Fruit fly (Drosophila melanogaster) whole organism, embryonic: Measurements from ENCODE around the gene CG12057.
A peak's percentile ranks its signal among the peaks of the same experiment; 100 is the strongest.

Experiments used
- Atf-2 ChIP-seq: fragments of 200-800 bp; sonication (Bioruptor generic); optimal IDR thresholded peaks from 2 replicates; lab custom pipeline; 2016; ENCODE audit warnings: missing biosample characterization, missing genetic modification characterization
- Blimp-1 ChIP-seq: fragments of 200-800 bp; sonication (Bioruptor generic); optimal IDR thresholded peaks from 3 replicates; lab custom pipeline; 2018; ENCODE audit warnings: missing biosample characterization, missing genetic modification characterization, mild to moderate bottlenecking, moderate library complexity, missing genetic modification reagents
- CG10565 ChIP-seq: fragments of 200-800 bp; sonication (Bioruptor generic); optimal IDR thresholded peaks from 3 replicates; lab custom pipeline; 2016; ENCODE audit warnings: missing biosample characterization, mild to moderate bottlenecking, missing genetic modification characterization
- CG11695 ChIP-seq: fragments of 200-800 bp; sonication (Bioruptor generic); IDR thresholded peaks from 3 replicates; pipeline ENCODE4 v1.3.6; 2022; ENCODE audit warnings: missing biosample characterization, missing genetic modification characterization
- CG12391 ChIP-seq: fragments of 200-800 bp; sonication (Bioruptor generic); optimal IDR thresholded peaks from 3 replicates; lab custom pipeline; 2018; ENCODE audit warnings: missing biosample characterization, mild to moderate bottlenecking, missing genetic modification characterization, moderate library complexity
- CG12769 ChIP-seq: fragments of 200-800 bp; sonication (Bioruptor generic); optimal IDR thresholded peaks from 2 replicates; lab custom pipeline; 2019; ENCODE audit warnings: missing biosample characterization, mild to moderate bottlenecking, missing genetic modification characterization, moderate library complexity
- CG14014 ChIP-seq: fragments of 200-800 bp; sonication (Bioruptor generic); IDR thresholded peaks from 2 replicates; pipeline ENCODE4 v1.3.6; 2022; ENCODE audit warnings: missing biosample characterization, missing genetic modification characterization
- CG14667 ChIP-seq: fragments of 200-800 bp; sonication (Bioruptor generic); IDR thresholded peaks from 2 replicates; pipeline ENCODE4 v1.3.6; 2022; ENCODE audit warnings: missing biosample characterization, missing genetic modification characterization
- CG30020 ChIP-seq: fragments of 200-800 bp; optimal IDR thresholded peaks from 2 replicates; lab custom pipeline; 2019; ENCODE audit warnings: missing biosample characterization, mild to moderate bottlenecking, missing genetic modification characterization, moderate library complexity
- CG30403 ChIP-seq: fragments of 200-800 bp; sonication (Bioruptor generic); optimal IDR thresholded peaks from 3 replicates; lab custom pipeline; 2016; ENCODE audit warnings: missing biosample characterization, missing genetic modification characterization
- CG3065 ChIP-seq: fragments of 200-800 bp; sonication (Bioruptor generic); optimal IDR thresholded peaks from 2 replicates; lab custom pipeline; 2016; ENCODE audit warnings: missing biosample characterization, missing genetic modification characterization
- CG31441 ChIP-seq: fragments of 200-800 bp; sonication (Bioruptor generic); IDR thresholded peaks from 2 replicates; pipeline ENCODE4 v1.3.6; 2022; ENCODE audit warnings: missing biosample characterization, missing genetic modification characterization
- CG32767 ChIP-seq: fragments of 200-800 bp; sonication (Bioruptor generic); IDR thresholded peaks from 2 replicates; pipeline ENCODE4 v1.3.6; 2022; ENCODE audit warnings: missing biosample characterization, missing genetic modification characterization
- CG33213 ChIP-seq: fragments of 200-800 bp; sonication (Bioruptor generic); optimal IDR thresholded peaks from 3 replicates; lab custom pipeline; 2016; ENCODE audit warnings: missing biosample characterization, missing genetic modification characterization
- CG34376 ChIP-seq: fragments of 200-800 bp; sonication (Bioruptor generic); optimal IDR thresholded peaks from 2 replicates; lab custom pipeline; 2018; ENCODE audit warnings: missing biosample characterization, mild to moderate bottlenecking, missing genetic modification characterization
- CG4820 ChIP-seq: fragments of 200-800 bp; sonication (Bioruptor generic); optimal IDR thresholded peaks from 3 replicates; lab custom pipeline; 2016; ENCODE audit warnings: missing biosample characterization, missing genetic modification characterization
- CG9797 ChIP-seq: fragments of 200-800 bp; sonication (Bioruptor generic); optimal IDR thresholded peaks from 3 replicates; lab custom pipeline; 2018; ENCODE audit warnings: missing biosample characterization, mild to moderate bottlenecking, missing genetic modification characterization
- CG9932 ChIP-seq: fragments of 200-800 bp; sonication (Bioruptor generic); IDR thresholded peaks from 2 replicates; pipeline ENCODE4 v1.3.6; 2022; ENCODE audit warnings: missing biosample characterization, missing genetic modification characterization
- Dad ChIP-seq: fragments of 200-800 bp; sonication (Bioruptor generic); optimal IDR thresholded peaks from 3 replicates; lab custom pipeline; 2016; ENCODE audit warnings: missing biosample characterization, missing genetic modification characterization
- Dip3 ChIP-seq: fragments of 200-800 bp; sonication (Bioruptor generic); optimal IDR thresholded peaks from 3 replicates; lab custom pipeline; 2016; ENCODE audit warnings: missing biosample characterization, missing genetic modification characterization
- Doc3 ChIP-seq: fragments of 200-800 bp; sonication (Bioruptor generic); IDR thresholded peaks from 3 replicates; pipeline ENCODE4 v1.3.6; 2022; ENCODE audit warnings: missing biosample characterization, missing genetic modification characterization; ENCODE audit not compliant: partially characterized antibody
- Dp ChIP-seq: fragments of 200-800 bp; sonication (Bioruptor generic); optimal IDR thresholded peaks from 2 replicates; lab custom pipeline; 2018; ENCODE audit warnings: missing biosample characterization, mild to moderate bottlenecking, missing genetic modification characterization, moderate library complexity
- Fer1 ChIP-seq: fragments of 200-800 bp; sonication (Bioruptor generic); optimal IDR thresholded peaks from 2 replicates; lab custom pipeline; 2017; ENCODE audit warnings: missing biosample characterization, mild to moderate bottlenecking, missing genetic modification characterization
- Hey ChIP-seq: fragments of 200-800 bp; sonication (Bioruptor generic); optimal IDR thresholded peaks from 3 replicates; lab custom pipeline; 2018; ENCODE audit warnings: missing biosample characterization, mild to moderate bottlenecking, missing genetic modification characterization
- Hsf ChIP-seq: fragments of 200-800 bp; sonication (Bioruptor generic); optimal IDR thresholded peaks from 3 replicates; lab custom pipeline; 2016; ENCODE audit warnings: missing biosample characterization, missing genetic modification characterization
- Neu2 ChIP-seq: fragments of 200-800 bp; sonication (Bioruptor generic); optimal IDR thresholded peaks from 3 replicates; lab custom pipeline; 2016; ENCODE audit warnings: missing biosample characterization, missing genetic modification characterization, borderline replicate concordance
- Nf-YB ChIP-seq: fragments of 200-800 bp; sonication (Bioruptor generic); optimal IDR thresholded peaks from 3 replicates; lab custom pipeline; 2019; ENCODE audit warnings: missing biosample characterization, mild to moderate bottlenecking, missing genetic modification characterization, moderate library complexity
- Pdp1 ChIP-seq, 2 experiments: fragments of 200-800 bp; sonication (Bioruptor generic); optimal IDR thresholded peaks; 3 replicates each; lab custom pipeline; 2016; ENCODE audit warnings: missing biosample characterization in 2 of 2, missing genetic modification characterization in 2 of 2, mild to moderate bottlenecking in 1 of 2, moderate library complexity in 1 of 2
- bab2 ChIP-seq: fragments of 200-800 bp; sonication (Bioruptor generic); optimal IDR thresholded peaks from 2 replicates; lab custom pipeline; 2016; ENCODE audit warnings: missing biosample characterization, missing genetic modification characterization
- chif ChIP-seq, 2 experiments: fragments of 200-800 bp; sonication (Bioruptor generic); optimal IDR thresholded peaks; 3 replicates each; lab custom pipeline; 2016; ENCODE audit warnings: missing biosample characterization in 2 of 2, missing genetic modification characterization in 2 of 2
- chinmo ChIP-seq: fragments of 200-800 bp; sonication (Bioruptor generic); IDR thresholded peaks from 4 replicates; pipeline ENCODE4 v1.3.6; 2022; ENCODE audit warnings: missing biosample characterization, missing genetic modification characterization; ENCODE audit not compliant: partially characterized antibody
- chm ChIP-seq: fragments of 200-800 bp; sonication (Bioruptor generic); IDR thresholded peaks from 2 replicates; pipeline ENCODE4 v1.3.6; 2022; ENCODE audit warnings: missing biosample characterization, missing genetic modification characterization
- chn ChIP-seq: fragments of 200-800 bp; sonication (Bioruptor generic); optimal IDR thresholded peaks from 2 replicates; lab custom pipeline; 2016; ENCODE audit warnings: missing biosample characterization, missing genetic modification characterization
- corto ChIP-seq: fragments of 200-800 bp; sonication (Bioruptor generic); optimal IDR thresholded peaks from 2 replicates; lab custom pipeline; 2016; ENCODE audit warnings: missing biosample characterization, mild to moderate bottlenecking, missing genetic modification characterization, moderate library complexity
- cwo ChIP-seq: fragments of 200-800 bp; sonication (Bioruptor generic); optimal IDR thresholded peaks from 3 replicates; lab custom pipeline; 2017; ENCODE audit warnings: missing biosample characterization, missing genetic modification characterization, mild to moderate bottlenecking, moderate library complexity, missing genetic modification reagents
- ems ChIP-seq: fragments of 200-800 bp; sonication (Bioruptor generic); optimal IDR thresholded peaks from 3 replicates; lab custom pipeline; 2016; ENCODE audit warnings: missing biosample characterization, missing genetic modification characterization
- exex ChIP-seq: fragments of 200-800 bp; sonication (Bioruptor generic); optimal IDR thresholded peaks from 4 replicates; lab custom pipeline; 2018; ENCODE audit warnings: missing biosample characterization, mild to moderate bottlenecking, missing genetic modification characterization, moderate library complexity
- grn ChIP-seq: fragments of 200-800 bp; sonication (Bioruptor generic); optimal IDR thresholded peaks from 3 replicates; lab custom pipeline; 2017; ENCODE audit warnings: missing biosample characterization, missing genetic modification characterization
- gsb ChIP-seq: fragments of 200-800 bp; sonication (Bioruptor generic); IDR thresholded peaks from 2 replicates; pipeline ENCODE4 v1.3.6; 2022; ENCODE audit warnings: missing biosample characterization, missing genetic modification characterization
- kay ChIP-seq: fragments of 200-800 bp; sonication (Bioruptor generic); optimal IDR thresholded peaks from 2 replicates; lab custom pipeline; 2016; ENCODE audit warnings: missing biosample characterization, missing genetic modification characterization
- mirr ChIP-seq: fragments of 200-800 bp; sonication (Bioruptor generic); optimal IDR thresholded peaks from 3 replicates; lab custom pipeline; 2018; ENCODE audit warnings: missing biosample characterization, mild to moderate bottlenecking, missing genetic modification characterization
- nerfin-1 ChIP-seq: fragments of 200-800 bp; sonication (Bioruptor generic); optimal IDR thresholded peaks from 3 replicates; lab custom pipeline; 2019; ENCODE audit warnings: missing biosample characterization, mild to moderate bottlenecking, missing genetic modification characterization, moderate library complexity
- oc ChIP-seq: fragments of 200-800 bp; sonication (Bioruptor generic); optimal IDR thresholded peaks from 2 replicates; lab custom pipeline; 2018; ENCODE audit warnings: missing biosample characterization, mild to moderate bottlenecking, missing genetic modification characterization, moderate library complexity
- phol ChIP-seq: fragments of 200-800 bp; sonication (Bioruptor generic); optimal IDR thresholded peaks from 3 replicates; lab custom pipeline; 2018; ENCODE audit warnings: missing biosample characterization, mild to moderate bottlenecking, missing genetic modification characterization, moderate library complexity
- sc ChIP-seq, 3 experiments: fragments of >200 bp in 2 of 3; fragments of 200-800 bp in 1 of 3; sonication (Bioruptor generic) in 1 of 3; optimal IDR thresholded peaks; 2 replicates in 2 of 3; 3 replicates in 1 of 3; lab custom pipeline; 2017; ENCODE audit warnings: mild to moderate bottlenecking in 1 of 3, missing biosample characterization in 1 of 3, missing genetic modification characterization in 1 of 3, missing genetic modification reagents in 1 of 3
- scrt ChIP-seq: fragments of 200-800 bp; sonication (Bioruptor generic); optimal IDR thresholded peaks from 2 replicates; lab custom pipeline; 2018; ENCODE audit warnings: missing biosample characterization, mild to moderate bottlenecking, missing genetic modification characterization, moderate library complexity
- sug ChIP-seq: fragments of 200-800 bp; optimal IDR thresholded peaks from 2 replicates; lab custom pipeline; 2019; ENCODE audit warnings: missing biosample characterization, mild to moderate bottlenecking, missing genetic modification characterization, moderate library complexity
- tna ChIP-seq: fragments of 200-800 bp; sonication (Bioruptor generic); IDR thresholded peaks from 2 replicates; pipeline ENCODE4 v1.3.6; 2022; ENCODE audit warnings: missing biosample characterization, missing genetic modification characterization; ENCODE audit not compliant: partially characterized antibody
- trh ChIP-seq: fragments of 200-800 bp; sonication (Bioruptor generic); optimal IDR thresholded peaks from 2 replicates; lab custom pipeline; 2016; ENCODE audit warnings: missing biosample characterization, missing genetic modification characterization
- tx ChIP-seq: fragments of 200-800 bp; sonication (Bioruptor generic); optimal IDR thresholded peaks from 2 replicates; lab custom pipeline; 2016; ENCODE audit warnings: missing biosample characterization, missing genetic modification characterization

The CG12057 gene

dm6 chrX:9196362-9196761 lies 4.9 kb downstream of the CG12057 start, which contains the start of gene CG12118 (continued):
- TF ChIP-seq oc (tag; lab: Kevin White, UChicago) (peak; percentile 54), bab2 (peak; percentile 40), chm (GFP tag; lab: Robert Waterston, UW) (peak; percentile 92), CG12391 (peak; percentile 91), CG9932 (GFP tag; lab: Robert Waterston, UW) (peak; percentile 89), scrt (GFP tag; lab: Kevin White, UChicago) (peak; percentile 43), CG32767 (peak; percentile 68; the same call in 1 of the 2 replicates), chn (GFP tag; lab: Kevin White, UChicago) (peak; percentile 57), CG33213 (GFP tag; lab: Kevin White, UChicago) (no peak), CG14014 (GFP tag; lab: Robert Waterston, UW) (peak; percentile 52; the same call in 1 of the 2 replicates), CG14667 (GFP tag; lab: Robert Waterston, UW) (peak; percentile 57; the same call in 1 of the 2 replicates), sc (optimal IDR thresholded peaks at IDR 0.05; lab: Kevin White, UChicago) (no peak), sc (GFP tag; optimal IDR thresholded peaks at IDR 0.05; lab: Kevin White, UChicago) (peak; percentile 46), Fer1 (GFP tag; lab: Kevin White, UChicago) (peak; percentile 70), Dip3 (GFP tag; lab: Kevin White, UChicago) (peak; percentile 35), trh (GFP tag; lab: Kevin White, UChicago) (peak; percentile 79), CG30020 (peak; percentile 41), Doc3 (peak; percentile 95), Neu2 (GFP tag; lab: Kevin White, UChicago) (no peak), corto (GFP tag; lab: Kevin White, UChicago) (peak; percentile 68), CG9797 (peak; percentile 2), CG11695 (GFP tag; lab: Robert Waterston, UW) (peak; percentile 67; the same call in 2 of the 3 replicates), Dp (GFP tag; lab: Kevin White, UChicago) (peak; percentile 87), CG30403 (peak; percentile 92), tx (GFP tag; lab: Kevin White, UChicago) (peak; percentile 12), Blimp-1 (GFP tag; lab: Kevin White, UChicago) (peak; percentile 78), ems (GFP tag; lab: Kevin White, UChicago) (peak; percentile 17), CG3065 (peak; percentile 59)

- no peak for TF ChIP-seq Nf-YB (GFP tag; lab: Kevin White, UChicago)
- peak; percentile 20 for TF ChIP-seq cwo
- TF ChIP-seq CG34376 (GFP tag; lab: Kevin White, UChicago) = peak; percentile 70
- TF ChIP-seq phol (tag; lab: Kevin White, UChicago) = no peak
- peak; percentile 99 for TF ChIP-seq sug (tag; lab: Kevin White, UChicago)
- no peak for TF ChIP-seq CG31441 (GFP tag; lab: Robert Waterston, UW)
- no peak for TF ChIP-seq Dad (GFP tag; lab: Kevin White, UChicago)
- peak; percentile 0 for TF ChIP-seq Hey (tag; lab: Kevin White, UChicago)
- TF ChIP-seq exex = peak; percentile 72
- peak in 1 of 2 experiments; percentile 8 for TF ChIP-seq Pdp1 (GFP tag; optimal IDR thresholded peaks at IDR 0.05; lab: Kevin White, UChicago)
- TF ChIP-seq Hsf (GFP tag; lab: Kevin White, UChicago) = no peak
- TF ChIP-seq grn = peak; percentile 84
- TF ChIP-seq CG4820 (GFP tag; lab: Kevin White, UChicago) = no peak
- TF ChIP-seq chif (GFP tag; optimal IDR thresholded peaks at IDR 0.05; lab: Kevin White, UChicago) = no peak
- no peak for TF ChIP-seq kay (GFP tag; lab: Kevin White, UChicago)
- peak; percentile 12; the same call in 1 of the 2 replicates for TF ChIP-seq tna
- TF ChIP-seq Blimp-1 (GFP tag; lab: Kevin White, UChicago) = no peak
- no peak for TF ChIP-seq gsb (GFP tag; lab: Robert Waterston, UW)
- TF ChIP-seq mirr (GFP tag; lab: Kevin White, UChicago) = peak; percentile 67
- TF ChIP-seq Atf-2 = no peak
- TF ChIP-seq nerfin-1 (tag; lab: Kevin White, UChicago) = no peak
- no peak for TF ChIP-seq CG10565 (GFP tag; lab: Kevin White, UChicago)
- peak; percentile 2 for TF ChIP-seq CG12769 (tag; lab: Kevin White, UChicago)
- peak; percentile 84; the same call in 2 of the 4 replicates for TF ChIP-seq chinmo (GFP tag; lab: Robert Waterston, UW)
Measured at dm6 chrX:9200234-9200633, 8.8 kb downstream of the CG12057 start.
